Worm (Caenorhabditis elegans) whole organism, early embryonic: ENCODE measurements around the gene col-72.
A peak's percentile ranks its signal among the peaks of the same experiment; 100 is the strongest.

ENCODE experiments used
- B0310.2 ChIP-seq: sonication (generic microtip); optimal IDR thresholded peaks from 2 replicates; lab custom pipeline; 2016; ENCODE audit warnings: mild to moderate bottlenecking, missing genetic modification characterization, missing compliant biosample characterization
- F13C5.2 ChIP-seq: sonication (generic microtip); optimal IDR thresholded peaks from 2 replicates; lab custom pipeline; 2017; ENCODE audit warnings: mild to moderate bottlenecking, missing genetic modification characterization, inconsistent platforms, missing compliant biosample characterization
- aly-1 ChIP-seq: sonication (generic microtip); optimal IDR thresholded peaks from 2 replicates; lab custom pipeline; 2016; ENCODE audit warnings: missing genetic modification characterization, missing compliant biosample characterization
- ama-1 ChIP-seq: fragments of 150-350 bp; optimal IDR thresholded peaks from 2 replicates; lab custom pipeline; 2014
- ceh-13 ChIP-seq: fragments of 200-800 bp; sonication (Bioruptor generic); optimal IDR thresholded peaks from 2 replicates; lab custom pipeline; 2018; ENCODE audit warnings: mild to moderate bottlenecking, missing genetic modification characterization, missing compliant biosample characterization
- ceh-36 ChIP-seq: sonication (generic microtip); optimal IDR thresholded peaks from 2 replicates; lab custom pipeline; 2016; ENCODE audit warnings: missing genetic modification characterization, inconsistent platforms, missing compliant biosample characterization
- ets-7 ChIP-seq: sonication (generic microtip); optimal IDR thresholded peaks from 2 replicates; lab custom pipeline; 2016; ENCODE audit warnings: missing genotype, missing genetic modification characterization, missing compliant biosample characterization
- flt-1 ChIP-seq: fragments of 200-800 bp; sonication (Bioruptor generic); IDR thresholded peaks from 2 replicates; pipeline ENCODE4 v1.3.6; 2022; ENCODE audit warnings: missing genetic modification characterization, missing compliant biosample characterization
- hmbx-1 ChIP-seq: sonication (generic microtip); optimal IDR thresholded peaks from 2 replicates; lab custom pipeline; 2016; ENCODE audit warnings: mild to moderate bottlenecking, missing genetic modification characterization, missing compliant biosample characterization
- hmg-4 ChIP-seq: fragments of 200-800 bp; sonication (Bioruptor generic); optimal IDR thresholded peaks from 2 replicates; lab custom pipeline; 2018; ENCODE audit warnings: mild to moderate bottlenecking, missing genetic modification characterization, missing compliant biosample characterization
- hnd-1 ChIP-seq: sonication (generic microtip); optimal IDR thresholded peaks from 2 replicates; lab custom pipeline; 2016; ENCODE audit warnings: missing genetic modification characterization, missing compliant biosample characterization
- pes-1 ChIP-seq: fragments of 200-800 bp; sonication (Bioruptor generic); IDR thresholded peaks from 2 replicates; pipeline ENCODE4 v1.3.6; 2022; ENCODE audit warnings: missing genetic modification reagents, missing genetic modification characterization, missing compliant biosample characterization
- scrt-1 ChIP-seq: fragments of 200-800 bp; sonication (Bioruptor generic); IDR thresholded peaks from 2 replicates; pipeline ENCODE4 v1.3.6; 2022; ENCODE audit warnings: missing genetic modification characterization, missing compliant biosample characterization
- sea-1 ChIP-seq: fragments of 200-800 bp; sonication (Bioruptor generic); conservative IDR thresholded peaks from 2 replicates; pipeline ENCODE4 v1.3.6; 2022; ENCODE audit warnings: missing genetic modification characterization, missing compliant biosample characterization
- tbx-11 ChIP-seq: fragments of 200-800 bp; sonication (Bioruptor generic); IDR thresholded peaks from 2 replicates; pipeline ENCODE4 v1.3.6; 2022; ENCODE audit warnings: missing genetic modification characterization, missing compliant biosample characterization
- tbx-37 ChIP-seq: fragments of 200-800 bp; sonication (Bioruptor generic); conservative IDR thresholded peaks from 2 replicates; pipeline ENCODE4 v1.3.6; 2022; ENCODE audit warnings: missing genetic modification reagents, missing genetic modification characterization, missing compliant biosample characterization
- tra-4 ChIP-seq: sonication (generic microtip); optimal IDR thresholded peaks from 2 replicates; lab custom pipeline; 2017; ENCODE audit warnings: missing genetic modification characterization, missing compliant biosample characterization

The col-72 gene

ce11 chrII:3515384-3516053 is 8.5 kb downstream of the col-72 start, which contains the start of the genes Y49F6B.14 and clec-125:
TSS of gene Y49F6B.14 (minus strand) at chrII:3515484.
TSS of gene clec-125 (plus strand) at chrII:3516003.
- TF ChIP-seq scrt-1 (no peak), ceh-13 (no peak), ceh-36 (tag; lab: Kevin White, UChicago) (no peak), tbx-37 (GFP tag; lab: Robert Waterston, UW) (no peak), hnd-1 (tag; lab: Kevin White, UChicago) (no peak), tbx-11 (no peak), aly-1 (tag; lab: Kevin White, UChicago) (no peak), ets-7 (tag; lab: Kevin White, UChicago) (no peak), ama-1 (lab: Kevin White, UChicago) (no peak), B0310.2 (tag; lab: Kevin White, UChicago) (no peak), F13C5.2 (tag; lab: Kevin White, UChicago) (no peak), hmg-4 (GFP tag; lab: Kevin White, UChicago) (no peak), tra-4 (tag; lab: Kevin White, UChicago) (no peak), sea-1 (no peak), pes-1 (GFP tag; lab: Robert Waterston, UW) (no peak), hmbx-1 (tag; lab: Kevin White, UChicago) (no peak), flt-1 (GFP tag; lab: Robert Waterston, UW) (no peak)

ce11 chrII:3514631-3515030 is 9.4 kb downstream of the col-72 start, which contains the start of gene srz-5:
TSS of gene srz-5 (minus strand) at chrII:3514731.
- no peak for TF ChIP-seq ceh-13
- TF ChIP-seq F13C5.2 (tag; lab: Kevin White, UChicago), result no peak
- no peak for TF ChIP-seq hmg-4 (GFP tag; lab: Kevin White, UChicago)
- no peak for TF ChIP-seq tra-4 (tag; lab: Kevin White, UChicago)
- no peak for TF ChIP-seq sea-1
- no peak for TF ChIP-seq tbx-11
- TF ChIP-seq hnd-1 (tag; lab: Kevin White, UChicago), result no peak
- TF ChIP-seq ets-7 (tag; lab: Kevin White, UChicago), result no peak
- no peak for TF ChIP-seq ama-1 (lab: Kevin White, UChicago)
- TF ChIP-seq flt-1 (GFP tag; lab: Robert Waterston, UW), result no peak
- TF ChIP-seq tbx-37 (GFP tag; lab: Robert Waterston, UW), result no peak
- no peak for TF ChIP-seq pes-1 (GFP tag; lab: Robert Waterston, UW)
- TF ChIP-seq ceh-36 (tag; lab: Kevin White, UChicago), result no peak
- TF ChIP-seq B0310.2 (tag; lab: Kevin White, UChicago), result no peak
- no peak for TF ChIP-seq aly-1 (tag; lab: Kevin White, UChicago)

- no peak for TF ChIP-seq ceh-36 (tag; lab: Kevin White, UChicago)
These were observed 11.8 kb downstream of the col-72 start, which contains the start of gene Y49F6B.19 for ce11 chrII:3512240-3512639. TSS of gene Y49F6B.19 (minus strand) at chrII:3512340.

ce11 chrII:3504717-3505116 is 19.3 kb downstream of the col-72 start, which contains the start of gene cyh-1:
TSS of gene cyh-1 (plus strand) at chrII:3505017.
- TF ChIP-seq pes-1 (GFP tag; lab: Robert Waterston, UW), result no peak
- no peak for TF ChIP-seq ceh-13
- no peak for TF ChIP-seq ceh-36 (tag; lab: Kevin White, UChicago)
- TF ChIP-seq aly-1 (tag; lab: Kevin White, UChicago), result no peak
- no peak for TF ChIP-seq ama-1 (lab: Kevin White, UChicago)
- no peak for TF ChIP-seq sea-1
- no peak for TF ChIP-seq tbx-37 (GFP tag; lab: Robert Waterston, UW)
- no peak for TF ChIP-seq tbx-11
- TF ChIP-seq hmg-4 (GFP tag; lab: Kevin White, UChicago), result no peak
- no peak for TF ChIP-seq F13C5.2 (tag; lab: Kevin White, UChicago)
- TF ChIP-seq hnd-1 (tag; lab: Kevin White, UChicago), result no peak
- TF ChIP-seq tra-4 (tag; lab: Kevin White, UChicago), result no peak
- no peak for TF ChIP-seq hmbx-1 (tag; lab: Kevin White, UChicago)
- TF ChIP-seq ets-7 (tag; lab: Kevin White, UChicago), result no peak
- no peak for TF ChIP-seq scrt-1
- TF ChIP-seq flt-1 (GFP tag; lab: Robert Waterston, UW), result no peak

- no peak for TF ChIP-seq ceh-13
- 0 out of 2 replicates have a peak, but pooled peaks have one; percentile 42 for TF ChIP-seq scrt-1
- 0 out of 2 replicates have a peak, but pooled peaks have one; percentile 55 for TF ChIP-seq sea-1
- TF ChIP-seq pes-1 (GFP tag; lab: Robert Waterston, UW), result peak; percentile 79
- no peak for TF ChIP-seq tra-4 (tag; lab: Kevin White, UChicago)
- peak; percentile 59 for TF ChIP-seq F13C5.2 (tag; lab: Kevin White, UChicago)
- peak; percentile 17 for TF ChIP-seq hmbx-1 (tag; lab: Kevin White, UChicago)
- TF ChIP-seq ets-7 (tag; lab: Kevin White, UChicago), result peak; percentile 10
- TF ChIP-seq ama-1 (lab: Kevin White, UChicago), result no peak
- peak; percentile 36 for TF ChIP-seq hmg-4 (GFP tag; lab: Kevin White, UChicago)
- no peak for TF ChIP-seq aly-1 (tag; lab: Kevin White, UChicago)
- TF ChIP-seq hnd-1 (tag; lab: Kevin White, UChicago), result no peak
- TF ChIP-seq B0310.2 (tag; lab: Kevin White, UChicago), result no peak
- peak; percentile 61 for TF ChIP-seq tbx-37 (GFP tag; lab: Robert Waterston, UW)
- no peak for TF ChIP-seq flt-1 (GFP tag; lab: Robert Waterston, UW)
- TF ChIP-seq ceh-36 (tag; lab: Kevin White, UChicago), result no peak
- no peak; the same call in 1 of the 2 replicates for TF ChIP-seq tbx-11
These were observed 21.3 kb downstream of the col-72 start, which contains the start of the genes col-71 and Y49F6B.2 for ce11 chrII:3502520-3503323. TSS of gene col-71 (minus strand) at chrII:3502570. TSS of gene Y49F6B.2 (plus strand) at chrII:3502968.

ce11 chrII:3502011-3502410 is 22.0 kb downstream of the col-72 start:
- no peak for TF ChIP-seq tbx-37 (GFP tag; lab: Robert Waterston, UW)
- peak; percentile 40; the same call in 1 of the 2 replicates for TF ChIP-seq pes-1 (GFP tag; lab: Robert Waterston, UW)
